Worm (Caenorhabditis elegans): ENCODE results near the gene C06A8.8.

The C06A8.8 gene

ce11 chrII:7812332-7812731 is 40.5 kb upstream of the C06A8.8 start:
- TF ChIP-seq ama-1 (optimal IDR thresholded peaks at IDR 0.05) (no peak), nhr-25 (tag; optimal IDR thresholded peaks at IDR 0.05) (peak; percentile 12)

- TF ChIP-seq skn-1 (tag; optimal IDR thresholded peaks at IDR 0.05) (no peak), ZK546.5 (tag; optimal IDR thresholded peaks at IDR 0.05) (no peak), lin-15B (tag; optimal IDR thresholded peaks at IDR 0.05) (no peak)
Measured at ce11 chrII:7810869-7811543, 39.2 kb upstream of the C06A8.8 start, which contains the start of gene cki-1. Gene cki-1, plus strand, starts transcription at chrII:7811240.

- TF ChIP-seq ceh-28 (tag; optimal IDR thresholded peaks at IDR 0.05) (no peak), lin-39 (tag; optimal IDR thresholded peaks at IDR 0.05) (no peak), ZK546.5 (tag; optimal IDR thresholded peaks at IDR 0.05) (no peak), sea-2 (GFP tag; optimal IDR thresholded peaks at IDR 0.05) (no peak), elt-1 (tag; optimal IDR thresholded peaks at IDR 0.05) (no peak), snpc-4 (tag; optimal IDR thresholded peaks at IDR 0.05) (no peak), pha-4 (tag; optimal IDR thresholded peaks at IDR 0.05) (peak; percentile 35), ama-1 (optimal IDR thresholded peaks at IDR 0.05) (no peak), eor-1 (tag; optimal IDR thresholded peaks at IDR 0.05) (no peak)
Measured at ce11 chrII:7810162-7810868, 38.5 kb upstream of the C06A8.8 start.

- TF ChIP-seq pha-4 (tag; optimal IDR thresholded peaks at IDR 0.05), result no peak
- TF ChIP-seq fkh-10 (GFP tag; optimal IDR thresholded peaks at IDR 0.05), result no peak
- TF ChIP-seq fkh-2 (tag; optimal IDR thresholded peaks at IDR 0.05), result no peak
- no peak for TF ChIP-seq aly-2 (tag; optimal IDR thresholded peaks at IDR 0.05)
- no peak for TF ChIP-seq lsy-12 (tag; optimal IDR thresholded peaks at IDR 0.05)
- no peak for TF ChIP-seq nhr-67 (tag; optimal IDR thresholded peaks at IDR 0.05)
- no peak for TF ChIP-seq nhr-23 (tag; optimal IDR thresholded peaks at IDR 0.05)
- TF ChIP-seq lin-15B (tag; optimal IDR thresholded peaks at IDR 0.05), result no peak
- no peak for TF ChIP-seq elt-2 (tag; optimal IDR thresholded peaks at IDR 0.05)
- no peak for TF ChIP-seq tbx-2 (tag; optimal IDR thresholded peaks at IDR 0.05)
- no peak for TF ChIP-seq unc-62 (GFP tag; optimal IDR thresholded peaks at IDR 0.05)
- no peak for TF ChIP-seq ZK546.5 (tag; optimal IDR thresholded peaks at IDR 0.05)
- no peak for TF ChIP-seq lin-39 (tag; optimal IDR thresholded peaks at IDR 0.05)
- no peak for TF ChIP-seq nhr-76 (tag; optimal IDR thresholded peaks at IDR 0.05)
- TF ChIP-seq ceh-9 (tag; optimal IDR thresholded peaks at IDR 0.05), result no peak
- no peak for TF ChIP-seq unc-39 (tag; optimal IDR thresholded peaks at IDR 0.05)
- no peak for TF ChIP-seq ceh-16 (tag; optimal IDR thresholded peaks at IDR 0.05)
Measured at ce11 chrII:7809358-7809914, 37.6 kb upstream of the C06A8.8 start.

- TF ChIP-seq nhr-25 (tag; optimal IDR thresholded peaks at IDR 0.05), result peak; percentile 44
- TF ChIP-seq snpc-4 (tag; optimal IDR thresholded peaks at IDR 0.05), result peak; percentile 16
- TF ChIP-seq nhr-43 (tag; optimal IDR thresholded peaks at IDR 0.05; ENCODE audit: poor library complexity, severe bottlenecking), result peak; percentile 7
- no peak for TF ChIP-seq nfya-1 (tag; optimal IDR thresholded peaks at IDR 0.05; ENCODE audit: insufficient read depth)
- peak; percentile 95 for TF ChIP-seq elt-2 (tag; optimal IDR thresholded peaks at IDR 0.05)
- TF ChIP-seq lsy-12 (tag; optimal IDR thresholded peaks at IDR 0.05), result peak; percentile 20
- TF ChIP-seq pqm-1 (tag; optimal IDR thresholded peaks at IDR 0.05), result peak; percentile 92
- TF ChIP-seq nhr-12 (tag; optimal IDR thresholded peaks at IDR 0.05), result no peak
- no peak for TF ChIP-seq elt-1 (tag; optimal IDR thresholded peaks at IDR 0.05)
- TF ChIP-seq pha-4 (tag; optimal IDR thresholded peaks at IDR 0.05), result peak; percentile 13
- peak; percentile 2 for TF ChIP-seq unc-62 (GFP tag; optimal IDR thresholded peaks at IDR 0.05)
- no peak for TF ChIP-seq nhr-28 (tag; optimal IDR thresholded peaks at IDR 0.05)
- no peak for TF ChIP-seq fkh-2 (tag; optimal IDR thresholded peaks at IDR 0.05)
- peak; percentile 60 for TF ChIP-seq jun-1 (tag; optimal IDR thresholded peaks at IDR 0.05)
- peak; percentile 52 for TF ChIP-seq nhr-23 (tag; optimal IDR thresholded peaks at IDR 0.05)
Measured at ce11 chrII:7808950-7809349, 37.1 kb upstream of the C06A8.8 start.

Data from whole organism, L3 larva.